Worm (Caenorhabditis elegans): ENCODE measurements around the gene Y119D3B.12.

DNA sequence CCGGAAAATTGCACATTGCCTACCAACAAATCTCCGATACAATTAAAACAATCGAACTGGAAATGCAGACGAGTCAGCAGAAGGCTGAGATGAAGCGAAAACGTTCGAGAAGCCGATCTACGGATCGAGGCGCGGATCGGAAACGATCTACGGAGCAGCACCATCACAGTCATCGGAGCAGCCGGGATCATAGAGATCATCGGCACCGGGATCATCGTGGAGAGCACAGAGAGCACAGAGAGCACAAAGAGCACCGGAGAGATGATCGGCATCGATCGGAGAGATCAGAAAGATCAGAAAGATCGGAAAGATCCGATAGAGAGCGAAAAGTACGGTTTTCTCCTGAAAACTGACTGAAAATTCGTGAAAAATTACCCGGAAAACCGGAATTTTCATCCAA, 3.1 kb downstream of the Y119D3B.12 start:
- TF ChIP-seq ceh-48 (tag; optimal IDR thresholded peaks at IDR 0.05) (no peak), fkh-10 (GFP tag; optimal IDR thresholded peaks at IDR 0.05) (no peak), pha-2 (tag; optimal IDR thresholded peaks at IDR 0.05) (no peak), sdc-2 (tag; optimal IDR thresholded peaks at IDR 0.05) (no peak), ztf-16 (tag; optimal IDR thresholded peaks at IDR 0.05) (no peak), tbx-2 (tag; optimal IDR thresholded peaks at IDR 0.05) (no peak)

Data from whole organism, late embryonic.